Fruit fly (Drosophila melanogaster): ENCODE measurements around the gene CG33500.

CG33500 gene

dm6 chr3L:11483135-11483534 is 25.3 kb upstream of the CG33500 start (continued):
- TF ChIP-seq CG5245 (GFP tag; optimal IDR thresholded peaks at IDR 0.05): peak; percentile 47
- no peak for TF ChIP-seq Neu2 (GFP tag; optimal IDR thresholded peaks at IDR 0.05; ENCODE audit: borderline replicate concordance)
- peak; percentile 25 for TF ChIP-seq zen (tag; optimal IDR thresholded peaks at IDR 0.05)
- TF ChIP-seq CG14667 (GFP tag; IDR thresholded peaks at IDR 0.05): peak; percentile 24; the same call in 1 of the 2 replicates
- no peak for TF ChIP-seq bbx (GFP tag; IDR thresholded peaks at IDR 0.05; ENCODE audit: partially characterized antibody)
- no peak for TF ChIP-seq bowl (GFP tag; IDR thresholded peaks at IDR 0.05)

DNA sequence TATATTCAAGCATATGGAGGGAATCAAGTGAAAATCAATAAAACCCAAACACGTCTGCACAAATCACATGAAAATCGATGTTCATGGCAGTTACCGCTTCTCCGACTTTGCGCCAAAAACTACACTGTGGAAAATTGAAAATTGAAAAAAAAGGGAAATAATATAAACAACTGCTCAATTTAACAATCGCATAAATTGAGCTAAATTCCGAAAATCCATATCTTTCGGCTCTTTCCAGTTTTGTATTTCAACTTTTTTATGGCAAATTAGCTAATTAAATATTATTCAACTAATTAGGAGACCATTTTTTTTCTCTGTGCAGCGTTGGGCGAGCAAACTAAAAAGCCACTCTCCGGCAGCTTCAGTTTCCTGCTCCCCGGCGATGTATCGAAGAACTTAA is 24.0 kb upstream of the CG33500 start:
- TF ChIP-seq CG15011 (GFP tag; optimal IDR thresholded peaks at IDR 0.05): no peak
- no peak for TF ChIP-seq CG4360 (GFP tag; IDR thresholded peaks at IDR 0.05)
- no peak for TF ChIP-seq CG4282 (GFP tag; optimal IDR thresholded peaks at IDR 0.05)
- no peak for TF ChIP-seq fu2 (GFP tag; optimal IDR thresholded peaks at IDR 0.05)
- no peak for TF ChIP-seq pita (GFP tag; optimal IDR thresholded peaks at IDR 0.05)
- TF ChIP-seq wek (GFP tag; optimal IDR thresholded peaks at IDR 0.05): no peak
- TF ChIP-seq Sox102F (GFP tag; optimal IDR thresholded peaks at IDR 0.05): peak; percentile 19
- TF ChIP-seq Ets97D (GFP tag; optimal IDR thresholded peaks at IDR 0.05): no peak
- TF ChIP-seq hkb (optimal IDR thresholded peaks at IDR 0.05): no peak
- peak; percentile 6; the same call in 1 of the 2 replicates for TF ChIP-seq hkb (GFP tag; IDR thresholded peaks at IDR 0.05)
- TF ChIP-seq Ada2b (GFP tag; IDR thresholded peaks at IDR 0.05): 0 out of 2 replicates have a peak, but pooled peaks have one; percentile 15
- TF ChIP-seq crp (GFP tag; optimal IDR thresholded peaks at IDR 0.05): no peak
- TF ChIP-seq sima (GFP tag; optimal IDR thresholded peaks at IDR 0.05): no peak
- TF ChIP-seq unpg (GFP tag; optimal IDR thresholded peaks at IDR 0.05): peak; percentile 12
- no peak for TF ChIP-seq Hr3 (GFP tag; optimal IDR thresholded peaks at IDR 0.05)
- TF ChIP-seq CG15601 (tag; optimal IDR thresholded peaks at IDR 0.05): no peak
- peak; percentile 77 for TF ChIP-seq Med (GFP tag)
- TF ChIP-seq CG17802 (tag; optimal IDR thresholded peaks at IDR 0.05): no peak
- TF ChIP-seq ab (GFP tag; optimal IDR thresholded peaks at IDR 0.05): no peak
- no peak for TF ChIP-seq CG17568 (GFP tag; optimal IDR thresholded peaks at IDR 0.05)
- TF ChIP-seq dmrt99B (tag; optimal IDR thresholded peaks at IDR 0.05): peak; percentile 55
- no peak for TF ChIP-seq CG4404 (GFP tag; IDR thresholded peaks at IDR 0.05)
- no peak for TF ChIP-seq tna (GFP tag; IDR thresholded peaks at IDR 0.05; ENCODE audit: partially characterized antibody)
- TF ChIP-seq CG18476 (GFP tag; optimal IDR thresholded peaks at IDR 0.05): no peak
- TF ChIP-seq CG10267 (tag; optimal IDR thresholded peaks at IDR 0.05): peak; percentile 8
- no peak for TF ChIP-seq nom (GFP tag; optimal IDR thresholded peaks at IDR 0.05)
- no peak for TF ChIP-seq CG6791 (GFP tag; IDR thresholded peaks at IDR 0.05; ENCODE audit: partially characterized antibody)
- no peak for TF ChIP-seq Hey (tag; optimal IDR thresholded peaks at IDR 0.05)
- no peak for TF ChIP-seq wdn (GFP tag; IDR thresholded peaks at IDR 0.05)
- TF ChIP-seq CG11247 (GFP tag; IDR thresholded peaks at IDR 0.05): no peak
- no peak for TF ChIP-seq Sry-δ (GFP tag; optimal IDR thresholded peaks at IDR 0.05)
- TF ChIP-seq ato (GFP tag; IDR thresholded peaks at IDR 0.05; ENCODE audit: partially characterized antibody): no peak
- TF ChIP-seq gcm2 (GFP tag; optimal IDR thresholded peaks at IDR 0.05): no peak
- no peak for TF ChIP-seq nerfin-2 (GFP tag; IDR thresholded peaks at IDR 0.05; ENCODE audit: partially characterized antibody)
- peak; percentile 64 for TF ChIP-seq phol (tag; optimal IDR thresholded peaks at IDR 0.05)
- no peak for TF ChIP-seq CG1647 (GFP tag; optimal IDR thresholded peaks at IDR 0.05)
- no peak for TF ChIP-seq PHDP (tag; optimal IDR thresholded peaks at IDR 0.05)
- peak; percentile 49 for TF ChIP-seq CG17359 (tag; optimal IDR thresholded peaks at IDR 0.05)
- no peak for TF ChIP-seq CG4854 (GFP tag; optimal IDR thresholded peaks at IDR 0.05)
- peak in 1 of 2 experiments; percentile 20 for TF ChIP-seq bsh (GFP tag; optimal IDR thresholded peaks at IDR 0.05)
- no peak for TF ChIP-seq Tbp (GFP tag; optimal IDR thresholded peaks at IDR 0.05)
- TF ChIP-seq sens (GFP tag): peak; percentile 73
- no peak for TF ChIP-seq prd (optimal IDR thresholded peaks at IDR 0.05)
- TF ChIP-seq prd (GFP tag; IDR thresholded peaks at IDR 0.05): peak; percentile 56

All from whole organism, embryonic.